Fruit fly (Drosophila melanogaster): ENCODE data around the gene Hsc20.

Gene Hsc20

dm6 chr3L:16272338-16272959 is 39.5 kb downstream of the Hsc20 start, which contains the start of gene CG13066:
CG13066 (plus strand) TSS chr3L:16272909.
- TF ChIP-seq Trl (optimal IDR thresholded peaks at IDR 0.05) (no peak), Trl (GFP tag; optimal IDR thresholded peaks at IDR 0.05) (no peak), CG34422 (GFP tag; IDR thresholded peaks at IDR 0.05) (no peak), CG11398 (GFP tag; optimal IDR thresholded peaks at IDR 0.05) (no peak), kay (GFP tag; optimal IDR thresholded peaks at IDR 0.05) (no peak), pb (GFP tag; optimal IDR thresholded peaks at IDR 0.05) (no peak), vvl (GFP tag; IDR thresholded peaks at IDR 0.05) (peak; percentile 37; the same call in 1 of the 2 replicates), Deaf1 (tag; optimal IDR thresholded peaks at IDR 0.05) (no peak), gro (GFP tag; optimal IDR thresholded peaks at IDR 0.05) (no peak), sens (GFP tag) (peak; percentile 52), CG31224 (GFP tag; IDR thresholded peaks at IDR 0.05) (no peak), Hmx (GFP tag; optimal IDR thresholded peaks at IDR 0.05) (no peak), phol (tag; optimal IDR thresholded peaks at IDR 0.05) (no peak), CG6175 (GFP tag; IDR thresholded peaks at IDR 0.05) (no peak), CG1024 (GFP tag; IDR thresholded peaks at IDR 0.05) (no peak), chinmo (GFP tag; IDR thresholded peaks at IDR 0.05; ENCODE audit: partially characterized antibody) (0 out of 4 replicates have a peak, but pooled peaks have one; percentile 48)

- TF ChIP-seq Ets65A (GFP tag), result peak; percentile 11
- TF ChIP-seq fru (optimal IDR thresholded peaks at IDR 0.05), result no peak
- TF ChIP-seq wor (GFP tag; IDR thresholded peaks at IDR 0.05), result no peak
- no peak for TF ChIP-seq Dbx (GFP tag; IDR thresholded peaks at IDR 0.05)
- TF ChIP-seq Dref (GFP tag; IDR thresholded peaks at IDR 0.05), result 0 out of 2 replicates have a peak, but pooled peaks have one; percentile 9
- no peak for TF ChIP-seq Doc2 (GFP tag; IDR thresholded peaks at IDR 0.05)
- no peak for TF ChIP-seq pb (GFP tag; optimal IDR thresholded peaks at IDR 0.05)
These were observed 42.6 kb downstream of the Hsc20 start for dm6 chr3L:16275391-16276017.

- TF ChIP-seq CG7987 (GFP tag; optimal IDR thresholded peaks at IDR 0.05) (no peak), CG16863 (GFP tag; optimal IDR thresholded peaks at IDR 0.05) (no peak), CG8281 (tag; optimal IDR thresholded peaks at IDR 0.05) (no peak), CG1792 (GFP tag; optimal IDR thresholded peaks at IDR 0.05) (no peak), CG1603 (tag; optimal IDR thresholded peaks at IDR 0.05) (no peak), hbn (GFP tag; IDR thresholded peaks at IDR 0.05; ENCODE audit: partially characterized antibody) (no peak), al (GFP tag; IDR thresholded peaks at IDR 0.05) (no peak), CG13296 (GFP tag; optimal IDR thresholded peaks at IDR 0.05) (no peak), Side (GFP tag; optimal IDR thresholded peaks at IDR 0.05) (no peak), gt (GFP tag; IDR thresholded peaks at IDR 0.05) (no peak), CG1024 (GFP tag; IDR thresholded peaks at IDR 0.05) (no peak), az2 (GFP tag; optimal IDR thresholded peaks at IDR 0.05) (no peak), D (optimal IDR thresholded peaks at IDR 0.05) (no peak), D (GFP tag; optimal IDR thresholded peaks at IDR 0.05) (no peak)
These were observed 44.2 kb downstream of the Hsc20 start, which contains the start of gene CG13065 for dm6 chr3L:16277135-16277534. CG13065 (plus strand) TSS chr3L:16277435.

dm6 chr3L:16279171-16279570 is 46.2 kb downstream of the Hsc20 start, which contains the start of gene CG13050:
CG13050 (minus strand) TSS chr3L:16279271.
- TF ChIP-seq Ets97D (GFP tag; optimal IDR thresholded peaks at IDR 0.05), result no peak
- no peak for TF ChIP-seq Chrac-16 (GFP tag; optimal IDR thresholded peaks at IDR 0.05)
- TF ChIP-seq mirr (GFP tag; optimal IDR thresholded peaks at IDR 0.05), result no peak
- no peak for TF ChIP-seq CG13296 (GFP tag; optimal IDR thresholded peaks at IDR 0.05)

Data from whole organism, embryonic.